Fruit fly (Drosophila melanogaster): ENCODE measurements around the gene qua.

qua gene

dm6 chr2L:17484174-17484573 is 12.8 kb downstream of the qua start, which contains the start of the genes GCS2beta and CG5131 (continued):
- peak; percentile 66 for TF ChIP-seq CG30020 (tag; optimal IDR thresholded peaks at IDR 0.05)
- TF ChIP-seq hb (GFP tag; IDR thresholded peaks at IDR 0.05; ENCODE audit: partially characterized antibody): peak; percentile 91
- TF ChIP-seq fd96Cb (tag; optimal IDR thresholded peaks at IDR 0.05): peak; percentile 86
- peak; percentile 23 for TF ChIP-seq Sry-β (GFP tag; optimal IDR thresholded peaks at IDR 0.05)
- peak; percentile 81 for TF ChIP-seq CG12219 (GFP tag; optimal IDR thresholded peaks at IDR 0.05)
- TF ChIP-seq pfk (GFP tag; optimal IDR thresholded peaks at IDR 0.05): no peak
- TF ChIP-seq Poxn (GFP tag; IDR thresholded peaks at IDR 0.05): peak; percentile 90
- TF ChIP-seq B-H2 (GFP tag; optimal IDR thresholded peaks at IDR 0.05): peak; percentile 80
- TF ChIP-seq HLHmδ (GFP tag; optimal IDR thresholded peaks at IDR 0.05): no peak
- peak; percentile 85 for TF ChIP-seq tup (GFP tag; optimal IDR thresholded peaks at IDR 0.05)
- peak; percentile 96 for TF ChIP-seq Dip3 (GFP tag; optimal IDR thresholded peaks at IDR 0.05)
- peak; percentile 62; the same call in 1 of the 2 replicates for TF ChIP-seq nerfin-2 (GFP tag; IDR thresholded peaks at IDR 0.05; ENCODE audit: partially characterized antibody)
- TF ChIP-seq unc-4 (GFP tag; IDR thresholded peaks at IDR 0.05; ENCODE audit: partially characterized antibody): peak; percentile 88
- peak; percentile 87 for TF ChIP-seq schlank (tag; optimal IDR thresholded peaks at IDR 0.05)
- peak; percentile 97 for TF ChIP-seq HmgZ (tag; optimal IDR thresholded peaks at IDR 0.05)
- peak; percentile 96 for TF ChIP-seq Chrac-16 (GFP tag; optimal IDR thresholded peaks at IDR 0.05)
- peak; percentile 52 for TF ChIP-seq run (tag; optimal IDR thresholded peaks at IDR 0.05)
- peak; percentile 97 for TF ChIP-seq dpn (GFP tag; optimal IDR thresholded peaks at IDR 0.05)
- peak; percentile 88 for TF ChIP-seq CG13123 (GFP tag; optimal IDR thresholded peaks at IDR 0.05)
- TF ChIP-seq CG17359 (tag; optimal IDR thresholded peaks at IDR 0.05): peak; percentile 88
- TF ChIP-seq ara (GFP tag; IDR thresholded peaks at IDR 0.05): peak; percentile 84
- TF ChIP-seq wek (GFP tag; optimal IDR thresholded peaks at IDR 0.05): peak; percentile 72
- TF ChIP-seq Lhr (GFP tag; optimal IDR thresholded peaks at IDR 0.05): peak; percentile 74
- peak; percentile 50 for TF ChIP-seq psq (GFP tag; optimal IDR thresholded peaks at IDR 0.05)
- TF ChIP-seq ssp (GFP tag; IDR thresholded peaks at IDR 0.05): peak; percentile 86
- TF ChIP-seq CG10979 (tag; optimal IDR thresholded peaks at IDR 0.05): peak; percentile 78
- TF ChIP-seq CG14965 (GFP tag; optimal IDR thresholded peaks at IDR 0.05; ENCODE audit: borderline replicate concordance): peak; percentile 51
- no peak for TF ChIP-seq pan (optimal IDR thresholded peaks at IDR 0.05)
- peak in 1 of 2 experiments; percentile 95 for TF ChIP-seq pan (GFP tag; optimal IDR thresholded peaks at IDR 0.05 in 1 of 2, IDR thresholded peaks at IDR 0.05 in 1 of 2)
- TF ChIP-seq nmo (GFP tag; optimal IDR thresholded peaks at IDR 0.05): peak; percentile 96
- peak; percentile 96 for TF ChIP-seq sob (GFP tag; IDR thresholded peaks at IDR 0.05)
- peak; percentile 95 for TF ChIP-seq CG14014 (GFP tag; IDR thresholded peaks at IDR 0.05)
- TF ChIP-seq C15 (GFP tag; IDR thresholded peaks at IDR 0.05): peak; percentile 84
- TF ChIP-seq CG10543 (GFP tag; optimal IDR thresholded peaks at IDR 0.05): peak; percentile 71
- TF ChIP-seq Hey (tag; optimal IDR thresholded peaks at IDR 0.05): peak; percentile 60
- peak; percentile 97 for TF ChIP-seq Xbp1 (GFP tag; optimal IDR thresholded peaks at IDR 0.05)
- TF ChIP-seq rib (GFP tag; IDR thresholded peaks at IDR 0.05): peak; percentile 92
- peak; percentile 92 for TF ChIP-seq luna (GFP tag; optimal IDR thresholded peaks at IDR 0.05)
- peak; percentile 93 for TF ChIP-seq CG30431 (GFP tag; optimal IDR thresholded peaks at IDR 0.05)
- TF ChIP-seq CG6272 (GFP tag; IDR thresholded peaks at IDR 0.05): peak; percentile 95
- peak; percentile 83 for TF ChIP-seq ewg (GFP tag; optimal IDR thresholded peaks at IDR 0.05)
- TF ChIP-seq CG2199 (GFP tag; IDR thresholded peaks at IDR 0.05): peak; percentile 86
- TF ChIP-seq Ravus (GFP tag; IDR thresholded peaks at IDR 0.05): peak; percentile 75
- TF ChIP-seq CG7372 (GFP tag; IDR thresholded peaks at IDR 0.05): peak; percentile 94
- TF ChIP-seq CG17612 (GFP tag; IDR thresholded peaks at IDR 0.05): peak; percentile 88
- peak; percentile 92 for TF ChIP-seq sd (tag; optimal IDR thresholded peaks at IDR 0.05)
- TF ChIP-seq Gsc (GFP tag; IDR thresholded peaks at IDR 0.05): peak; percentile 84
- TF ChIP-seq CG7786 (GFP tag; optimal IDR thresholded peaks at IDR 0.05): peak; percentile 98
- TF ChIP-seq CG12299 (tag; optimal IDR thresholded peaks at IDR 0.05): peak; percentile 59
- peak; percentile 73 for TF ChIP-seq CG17802 (tag; optimal IDR thresholded peaks at IDR 0.05)
- peak; percentile 95 for TF ChIP-seq CG32772 (GFP tag; IDR thresholded peaks at IDR 0.05)
